Worm (Caenorhabditis elegans) whole organism, young adult: Measurements from ENCODE around the gene R05F9.11.

Experiments
- F37B4.10 ChIP-seq: fragments of 200-800 bp; sonication (Bioruptor generic); IDR thresholded peaks from 2 replicates; pipeline ENCODE4 v1.3.6; 2022; ENCODE audit warnings: missing genetic modification characterization, missing compliant biosample characterization
- F57A8.1 ChIP-seq: fragments of 200-800 bp; sonication (Bioruptor generic); optimal IDR thresholded peaks from 2 replicates; lab custom pipeline; 2018; ENCODE audit warnings: mild to moderate bottlenecking, missing genetic modification characterization, moderate library complexity, missing compliant biosample characterization
- lin-35 ChIP-seq, 3 experiments: fragments of 150-350 bp in 2 of 3; sonication (generic microtip) in 1 of 3; optimal IDR thresholded peaks; 2 replicates each; lab custom pipeline; 2014 to 2018; ENCODE audit warnings: missing biosample characterization in 3 of 3, missing genetic modification characterization in 3 of 3, missing genetic modification reagents in 3 of 3
- xnd-1 ChIP-seq: sonication (generic microtip); optimal IDR thresholded peaks from 2 replicates; lab custom pipeline; 2016; ENCODE audit warnings: missing genotype, missing genetic modification reagents, missing genetic modification characterization, missing compliant biosample characterization

- TF ChIP-seq xnd-1 (tag; lab: Kevin White, UChicago) (no peak), lin-35 (GFP tag; optimal IDR thresholded peaks at IDR 0.05; lab: Kevin White, UChicago) (no peak), F37B4.10 (GFP tag; lab: Robert Waterston, UW) (no peak), F57A8.1 (GFP tag; lab: Kevin White, UChicago) (no peak)
These were observed 11.3 kb upstream of the R05F9.11 start, which contains the start of gene aagr-2 for ce11 chrII:4925198-4925764.
